Worm (Caenorhabditis elegans): ENCODE results near the gene Y69A2AR.28.

Gene Y69A2AR.28

ce11 chrIV:2616853-2617252 lies 4.0 kb upstream of the Y69A2AR.28 start:
- TF ChIP-seq dao-5 (tag; optimal IDR thresholded peaks at IDR 0.05): no peak
- TF ChIP-seq W03F9.2 (tag; optimal IDR thresholded peaks at IDR 0.05): no peak
- no peak for TF ChIP-seq him-1 (tag; optimal IDR thresholded peaks at IDR 0.05)

- TF ChIP-seq W03F9.2 (tag; optimal IDR thresholded peaks at IDR 0.05) (no peak), him-1 (tag; optimal IDR thresholded peaks at IDR 0.05) (no peak), dao-5 (tag; optimal IDR thresholded peaks at IDR 0.05) (no peak)
Observed at ce11 chrIV:2613754-2614244, 938 bp upstream of the Y69A2AR.28 start, which contains the start of gene daao-1. TSS of gene daao-1 (plus strand) at chrIV:2614194.

ce11 chrIV:2610974-2611373 lies 1.9 kb downstream of the Y69A2AR.28 start:
- TF ChIP-seq W03F9.2 (tag; optimal IDR thresholded peaks at IDR 0.05) (no peak), dao-5 (tag; optimal IDR thresholded peaks at IDR 0.05) (no peak), him-1 (tag; optimal IDR thresholded peaks at IDR 0.05) (no peak)

ce11 chrIV:2610409-2610808 lies 2.5 kb downstream of the Y69A2AR.28 start, which contains the start of gene Y69A2AR.32:
TSS of gene Y69A2AR.32 (plus strand) at chrIV:2610436.
- TF ChIP-seq W03F9.2 (tag; optimal IDR thresholded peaks at IDR 0.05) (no peak), him-1 (tag; optimal IDR thresholded peaks at IDR 0.05) (no peak), dao-5 (tag; optimal IDR thresholded peaks at IDR 0.05) (no peak)

ce11 chrIV:2607513-2608101 lies 5.3 kb downstream of the Y69A2AR.28 start, which contains the start of gene vamp-7:
TSS of gene vamp-7 (plus strand) at chrIV:2608051.
- TF ChIP-seq W03F9.2 (tag; optimal IDR thresholded peaks at IDR 0.05) (peak; percentile 10), dao-5 (tag; optimal IDR thresholded peaks at IDR 0.05) (no peak), him-1 (tag; optimal IDR thresholded peaks at IDR 0.05) (no peak)

- no peak for TF ChIP-seq him-1 (tag; optimal IDR thresholded peaks at IDR 0.05)
- TF ChIP-seq dao-5 (tag; optimal IDR thresholded peaks at IDR 0.05): no peak
- TF ChIP-seq W03F9.2 (tag; optimal IDR thresholded peaks at IDR 0.05): no peak
Observed at ce11 chrIV:2606572-2606971, 6.3 kb downstream of the Y69A2AR.28 start.

ce11 chrIV:2603556-2604021 lies 9.3 kb downstream of the Y69A2AR.28 start:
- TF ChIP-seq dao-5 (tag; optimal IDR thresholded peaks at IDR 0.05): no peak

- TF ChIP-seq dao-5 (tag; optimal IDR thresholded peaks at IDR 0.05) (no peak), him-1 (tag; optimal IDR thresholded peaks at IDR 0.05) (no peak), W03F9.2 (tag; optimal IDR thresholded peaks at IDR 0.05) (no peak)
Observed at ce11 chrIV:2602862-2603189, 10.0 kb downstream of the Y69A2AR.28 start.

ce11 chrIV:2601988-2602861 lies 10.6 kb downstream of the Y69A2AR.28 start:
- TF ChIP-seq dao-5 (tag; optimal IDR thresholded peaks at IDR 0.05) (peak; percentile 53), W03F9.2 (tag; optimal IDR thresholded peaks at IDR 0.05) (peak; percentile 91), him-1 (tag; optimal IDR thresholded peaks at IDR 0.05) (peak; percentile 11)

- TF ChIP-seq dao-5 (tag; optimal IDR thresholded peaks at IDR 0.05): no peak
- no peak for TF ChIP-seq W03F9.2 (tag; optimal IDR thresholded peaks at IDR 0.05)
- TF ChIP-seq him-1 (tag; optimal IDR thresholded peaks at IDR 0.05): no peak
Observed at ce11 chrIV:2600841-2601240, 12.0 kb downstream of the Y69A2AR.28 start, which contains the start of gene epg-9. TSS of gene epg-9 (plus strand) at chrIV:2601141.

ce11 chrIV:2599634-2600033 lies 13.2 kb downstream of the Y69A2AR.28 start:
- TF ChIP-seq dao-5 (tag; optimal IDR thresholded peaks at IDR 0.05): no peak
- TF ChIP-seq him-1 (tag; optimal IDR thresholded peaks at IDR 0.05): peak; percentile 37
- peak; percentile 50 for TF ChIP-seq W03F9.2 (tag; optimal IDR thresholded peaks at IDR 0.05)

ce11 chrIV:2597417-2597816 lies 15.4 kb downstream of the Y69A2AR.28 start, which contains the start of gene Y69A2AR.47:
TSS of gene Y69A2AR.47 (plus strand) at chrIV:2597717.
- no peak for TF ChIP-seq him-1 (tag; optimal IDR thresholded peaks at IDR 0.05)
- TF ChIP-seq dao-5 (tag; optimal IDR thresholded peaks at IDR 0.05): no peak
- TF ChIP-seq W03F9.2 (tag; optimal IDR thresholded peaks at IDR 0.05): no peak

- no peak for TF ChIP-seq dao-5 (tag; optimal IDR thresholded peaks at IDR 0.05)
- no peak for TF ChIP-seq W03F9.2 (tag; optimal IDR thresholded peaks at IDR 0.05)
- TF ChIP-seq him-1 (tag; optimal IDR thresholded peaks at IDR 0.05): no peak
Observed at ce11 chrIV:2581483-2581882, 31.4 kb downstream of the Y69A2AR.28 start, which contains the start of gene nhr-242. TSS of gene nhr-242 (minus strand) at chrIV:2581583.

- TF ChIP-seq dao-5 (tag; optimal IDR thresholded peaks at IDR 0.05): no peak
- TF ChIP-seq him-1 (tag; optimal IDR thresholded peaks at IDR 0.05): no peak
- no peak for TF ChIP-seq W03F9.2 (tag; optimal IDR thresholded peaks at IDR 0.05)
Observed at ce11 chrIV:2573122-2573521, 39.7 kb downstream of the Y69A2AR.28 start.
